Fruit fly (Drosophila melanogaster): ENCODE data around the gene Mob2.

Mob2 gene

DNA sequence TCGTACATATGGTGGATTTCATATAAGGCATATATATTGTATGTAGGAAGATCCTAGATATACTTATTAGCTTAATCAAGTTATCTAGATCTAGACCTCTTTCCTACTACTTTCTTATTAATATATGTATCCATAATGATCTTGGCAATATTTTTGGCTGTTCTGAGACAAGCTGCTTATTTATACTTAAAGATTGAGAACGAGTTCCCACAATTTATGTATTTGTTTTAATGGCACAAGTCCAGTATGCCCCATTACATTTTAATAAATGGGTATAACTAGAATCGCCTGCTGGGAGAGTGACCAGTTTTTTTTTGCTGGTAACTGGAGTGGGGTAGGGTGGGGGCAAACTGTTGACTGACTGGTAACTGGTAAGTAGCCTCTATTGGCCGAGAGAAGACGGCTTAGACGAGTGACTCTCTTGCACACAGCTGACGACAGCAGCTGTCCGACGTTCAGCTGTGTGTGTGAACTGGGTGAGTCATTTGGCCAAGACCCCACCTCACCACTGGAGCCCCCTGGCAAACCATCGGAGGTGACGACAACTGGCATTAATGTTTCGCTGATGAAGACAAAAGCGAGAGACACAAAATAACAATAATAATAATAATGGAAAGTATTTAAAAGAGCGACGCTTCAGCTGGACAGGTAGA, 25.1 kb downstream of the Mob2 start (continued):
- TF ChIP-seq Ets21C (GFP tag; optimal IDR thresholded peaks at IDR 0.05) (no peak), spab (GFP tag; optimal IDR thresholded peaks at IDR 0.05) (no peak), dac (GFP tag; optimal IDR thresholded peaks at IDR 0.05) (peak; percentile 45), CG10631 (GFP tag; optimal IDR thresholded peaks at IDR 0.05) (peak; percentile 19), CG6792 (GFP tag; optimal IDR thresholded peaks at IDR 0.05) (no peak), Eip75B (GFP tag; optimal IDR thresholded peaks at IDR 0.05) (no peak), acj6 (GFP tag; optimal IDR thresholded peaks at IDR 0.05) (peak; percentile 15), CG8119 (GFP tag; IDR thresholded peaks at IDR 0.05) (peak; percentile 68), net (GFP tag; optimal IDR thresholded peaks at IDR 0.05) (no peak), CG6854 (GFP tag; optimal IDR thresholded peaks at IDR 0.05) (no peak), dsx (GFP tag; optimal IDR thresholded peaks at IDR 0.05; ENCODE audit: poor library complexity, severe bottlenecking) (no peak), CG4318 (GFP tag; optimal IDR thresholded peaks at IDR 0.05) (peak; percentile 54), CG11294 (GFP tag; IDR thresholded peaks at IDR 0.05) (peak; percentile 52; the same call in 1 of the 2 replicates), Met (GFP tag; optimal IDR thresholded peaks at IDR 0.05) (no peak), vri (GFP tag; optimal IDR thresholded peaks at IDR 0.05) (no peak), cyc (GFP tag; optimal IDR thresholded peaks at IDR 0.05) (no peak), Sox15 (GFP tag; optimal IDR thresholded peaks at IDR 0.05) (no peak), esn (GFP tag; optimal IDR thresholded peaks at IDR 0.05) (no peak), CG3919 (GFP tag; optimal IDR thresholded peaks at IDR 0.05) (peak; percentile 15), pdm3 (GFP tag; optimal IDR thresholded peaks at IDR 0.05) (peak; percentile 20)

dm6 chr3L:11536132-11536531, 25.9 kb downstream of the Mob2 start:
- TF ChIP-seq ss (GFP tag; optimal IDR thresholded peaks at IDR 0.05) = no peak
- no peak for TF ChIP-seq CG10669 (GFP tag; optimal IDR thresholded peaks at IDR 0.05)
- TF ChIP-seq cyc (GFP tag; optimal IDR thresholded peaks at IDR 0.05) = peak; percentile 63
- no peak for TF ChIP-seq vri (GFP tag; optimal IDR thresholded peaks at IDR 0.05)
- no peak for TF ChIP-seq CG16779 (tag; optimal IDR thresholded peaks at IDR 0.05)
- peak; percentile 50 for TF ChIP-seq topi (GFP tag; optimal IDR thresholded peaks at IDR 0.05)
- TF ChIP-seq Blimp-1 (GFP tag; optimal IDR thresholded peaks at IDR 0.05) = no peak
- TF ChIP-seq achi (GFP tag; optimal IDR thresholded peaks at IDR 0.05) = peak; percentile 3
- peak; percentile 52 for TF ChIP-seq svp (GFP tag)
- no peak for TF ChIP-seq spab (GFP tag; optimal IDR thresholded peaks at IDR 0.05)
- peak; percentile 70 for TF ChIP-seq Eip78C (GFP tag)
- TF ChIP-seq CG6792 (GFP tag; optimal IDR thresholded peaks at IDR 0.05) = peak; percentile 25
- TF ChIP-seq Eip75B (GFP tag; optimal IDR thresholded peaks at IDR 0.05) = no peak
- peak; percentile 46 for TF ChIP-seq acj6 (GFP tag; optimal IDR thresholded peaks at IDR 0.05)
- peak; percentile 52 for TF ChIP-seq Sox14 (GFP tag; optimal IDR thresholded peaks at IDR 0.05)
- no peak for TF ChIP-seq Sox15 (GFP tag; optimal IDR thresholded peaks at IDR 0.05)
- TF ChIP-seq CG4318 (GFP tag; optimal IDR thresholded peaks at IDR 0.05) = no peak
- TF ChIP-seq CG6854 (GFP tag; optimal IDR thresholded peaks at IDR 0.05) = no peak
- peak; percentile 71 for TF ChIP-seq CG15336 (GFP tag; IDR thresholded peaks at IDR 0.05)
- TF ChIP-seq Gug (GFP tag; IDR thresholded peaks at IDR 0.05) = no peak
- no peak for TF ChIP-seq CG11902 (GFP tag; optimal IDR thresholded peaks at IDR 0.05)
- no peak for TF ChIP-seq net (GFP tag; optimal IDR thresholded peaks at IDR 0.05)
- no peak for TF ChIP-seq CG3032 (tag; optimal IDR thresholded peaks at IDR 0.05)
- TF ChIP-seq Ets21C (GFP tag; optimal IDR thresholded peaks at IDR 0.05) = peak; percentile 4
- no peak for TF ChIP-seq Eip93F (GFP tag; optimal IDR thresholded peaks at IDR 0.05)
- TF ChIP-seq Lpt (GFP tag; optimal IDR thresholded peaks at IDR 0.05) = no peak
- TF ChIP-seq lz (GFP tag; optimal IDR thresholded peaks at IDR 0.05) = no peak
- TF ChIP-seq CG8119 (GFP tag; IDR thresholded peaks at IDR 0.05) = peak; percentile 66
- TF ChIP-seq OdsH (GFP tag; optimal IDR thresholded peaks at IDR 0.05) = peak; percentile 33
- TF ChIP-seq CG11762 (GFP tag; optimal IDR thresholded peaks at IDR 0.05; ENCODE audit: insufficient read depth) = no peak
- no peak for TF ChIP-seq Hr38 (GFP tag; optimal IDR thresholded peaks at IDR 0.05)
- peak; percentile 32 for TF ChIP-seq pdm3 (GFP tag; optimal IDR thresholded peaks at IDR 0.05)
- TF ChIP-seq CG9139 (GFP tag; optimal IDR thresholded peaks at IDR 0.05) = no peak
- TF ChIP-seq fd59A (GFP tag; optimal IDR thresholded peaks at IDR 0.05) = no peak
- TF ChIP-seq CG6276 (GFP tag; optimal IDR thresholded peaks at IDR 0.05) = no peak
- no peak for TF ChIP-seq dsx (GFP tag; optimal IDR thresholded peaks at IDR 0.05; ENCODE audit: poor library complexity, severe bottlenecking)
- TF ChIP-seq CG8319 (GFP tag; optimal IDR thresholded peaks at IDR 0.05) = no peak
- no peak for TF ChIP-seq fd85E (GFP tag; optimal IDR thresholded peaks at IDR 0.05)
- peak; percentile 31 for TF ChIP-seq Sox102F (GFP tag; optimal IDR thresholded peaks at IDR 0.05)
- no peak for TF ChIP-seq salr (GFP tag; optimal IDR thresholded peaks at IDR 0.05)
- TF ChIP-seq CG10631 (GFP tag; optimal IDR thresholded peaks at IDR 0.05) = peak; percentile 3
- TF ChIP-seq Smox (GFP tag; optimal IDR thresholded peaks at IDR 0.05) = peak; percentile 23
- TF ChIP-seq CG3919 (GFP tag; optimal IDR thresholded peaks at IDR 0.05) = peak; percentile 44

Measured in whole organism, prepupa.